Fruit fly (Drosophila melanogaster): Measurements from ENCODE around the gene CG8607.

The CG8607 gene

DNA sequence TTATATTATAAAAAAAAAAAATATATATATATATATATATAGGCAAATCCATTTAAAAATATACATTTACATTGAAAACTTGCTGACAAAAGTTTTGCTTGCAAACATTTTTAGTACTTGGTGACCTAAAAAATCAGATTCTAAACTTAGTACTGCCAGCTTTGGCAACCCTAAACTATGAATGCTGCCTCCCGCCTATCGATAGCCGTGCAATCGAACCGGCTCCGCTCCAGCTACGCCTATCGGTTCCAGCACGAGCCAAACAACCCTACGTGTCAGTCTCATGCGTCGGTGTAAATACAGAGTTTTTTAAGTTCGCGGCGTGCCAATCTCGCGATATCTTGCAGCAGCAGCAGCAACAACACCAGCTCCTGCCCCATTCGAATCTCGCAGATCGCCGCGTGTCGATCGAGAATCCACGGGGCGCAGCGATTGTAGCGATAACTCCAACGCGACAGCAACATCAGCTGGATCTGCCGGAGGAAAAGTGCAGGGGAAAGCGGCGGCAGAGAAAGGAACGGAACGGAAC lies 40.5 kb downstream of the CG8607 start, which contains the start of gene Sec63 (continued):
- TF ChIP-seq CG18011 (GFP tag; optimal IDR thresholded peaks at IDR 0.05) = no peak
- no peak for TF ChIP-seq slp2 (GFP tag; optimal IDR thresholded peaks at IDR 0.05)
- peak; percentile 74 for TF ChIP-seq CG3847 (GFP tag; IDR thresholded peaks at IDR 0.05)
- no peak for TF ChIP-seq sim (GFP tag; IDR thresholded peaks at IDR 0.05)
- TF ChIP-seq zen (tag; optimal IDR thresholded peaks at IDR 0.05) = no peak
- no peak for TF ChIP-seq CG1602 (GFP tag; optimal IDR thresholded peaks at IDR 0.05)
- peak; percentile 53 for TF ChIP-seq HmgD (GFP tag; optimal IDR thresholded peaks at IDR 0.05)
- peak; percentile 54 for TF ChIP-seq CG5245 (GFP tag; optimal IDR thresholded peaks at IDR 0.05)
- TF ChIP-seq Xrp1 (GFP tag; IDR thresholded peaks at IDR 0.05) = peak; percentile 71
- TF ChIP-seq BtbVII (GFP tag; optimal IDR thresholded peaks at IDR 0.05) = peak; percentile 21
- TF ChIP-seq HHEX (GFP tag; optimal IDR thresholded peaks at IDR 0.05) = peak; percentile 34
- TF ChIP-seq amos (GFP tag; IDR thresholded peaks at IDR 0.05; ENCODE audit: partially characterized antibody) = peak; percentile 92
- TF ChIP-seq Opbp (GFP tag; IDR thresholded peaks at IDR 0.05; ENCODE audit: partially characterized antibody) = peak; percentile 88
- TF ChIP-seq pfk (GFP tag; optimal IDR thresholded peaks at IDR 0.05) = peak; percentile 93

DNA sequence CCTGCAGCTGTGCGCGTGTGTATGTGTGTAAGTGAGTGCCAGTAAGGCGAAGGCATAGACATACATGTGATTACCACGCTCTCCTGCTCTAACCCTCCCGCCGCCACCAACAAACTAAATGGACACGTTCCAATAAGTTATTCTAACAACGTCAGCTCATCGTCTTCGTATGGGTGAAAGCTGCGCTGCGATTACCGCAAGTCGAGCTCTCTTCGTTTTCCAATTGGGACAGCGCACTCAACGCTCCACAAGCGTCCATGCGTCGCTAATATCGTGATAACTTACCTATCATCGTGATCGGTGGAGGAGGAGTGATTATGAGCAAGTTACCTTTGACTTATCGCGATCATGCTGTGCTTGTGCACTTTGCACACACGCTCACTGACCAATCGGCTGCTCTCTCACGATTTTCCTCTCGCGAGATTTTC lies 41.2 kb downstream of the CG8607 start:
- TF ChIP-seq CG5245 (GFP tag; optimal IDR thresholded peaks at IDR 0.05) (peak; percentile 2), fd96Cb (tag; optimal IDR thresholded peaks at IDR 0.05) (no peak), mirr (GFP tag; optimal IDR thresholded peaks at IDR 0.05) (peak; percentile 23), CG7963 (GFP tag; IDR thresholded peaks at IDR 0.05; ENCODE audit: partially characterized antibody) (no peak), Atf3 (GFP tag; optimal IDR thresholded peaks at IDR 0.05) (no peak), CG9817 (tag; optimal IDR thresholded peaks at IDR 0.05) (no peak), insv (GFP tag; optimal IDR thresholded peaks at IDR 0.05) (peak in 1 of 2 experiments; percentile 75), CG9609 (GFP tag; optimal IDR thresholded peaks at IDR 0.05) (no peak), CG17829 (tag; optimal IDR thresholded peaks at IDR 0.05) (peak; percentile 9), Meics (GFP tag; optimal IDR thresholded peaks at IDR 0.05) (peak; percentile 56), CrebB (tag; optimal IDR thresholded peaks at IDR 0.05) (no peak), nerfin-1 (tag; optimal IDR thresholded peaks at IDR 0.05) (peak; percentile 53), seq (GFP tag; IDR thresholded peaks at IDR 0.05) (no peak), nom (GFP tag; optimal IDR thresholded peaks at IDR 0.05) (peak; percentile 57), ac (GFP tag; optimal IDR thresholded peaks at IDR 0.05) (peak; percentile 56), prd (optimal IDR thresholded peaks at IDR 0.05) (no peak), prd (GFP tag; IDR thresholded peaks at IDR 0.05) (peak; percentile 32; the same call in 1 of the 3 replicates), lov (optimal IDR thresholded peaks at IDR 0.05) (no peak), lov (GFP tag; IDR thresholded peaks at IDR 0.05) (0 out of 3 replicates have a peak, but pooled peaks have one; percentile 42), sens-2 (GFP tag; IDR thresholded peaks at IDR 0.05) (no peak), Med (GFP tag) (peak; percentile 75), ERR (GFP tag; optimal IDR thresholded peaks at IDR 0.05) (no peak), Side (GFP tag; optimal IDR thresholded peaks at IDR 0.05) (no peak), CG9932 (GFP tag; IDR thresholded peaks at IDR 0.05) (no peak), CG10209 (GFP tag; optimal IDR thresholded peaks at IDR 0.05) (no peak), CG1792 (GFP tag; optimal IDR thresholded peaks at IDR 0.05) (no peak), exex (tag; optimal IDR thresholded peaks at IDR 0.05) (peak; percentile 71), Trl (optimal IDR thresholded peaks at IDR 0.05) (peak; percentile 45 to 57), Trl (GFP tag; optimal IDR thresholded peaks at IDR 0.05) (no peak), CG1024 (GFP tag; IDR thresholded peaks at IDR 0.05) (peak; percentile 46; the same call in 1 of the 2 replicates), stc (GFP tag; IDR thresholded peaks at IDR 0.05) (peak; percentile 38; the same call in 1 of the 2 replicates), D (optimal IDR thresholded peaks at IDR 0.05) (no peak), D (GFP tag; optimal IDR thresholded peaks at IDR 0.05) (no peak), CG16813 (GFP tag; IDR thresholded peaks at IDR 0.05; ENCODE audit: partially characterized antibody) (no peak), Asciz (GFP tag; optimal IDR thresholded peaks at IDR 0.05) (peak; percentile 59), rib (GFP tag; IDR thresholded peaks at IDR 0.05) (0 out of 2 replicates have a peak, but pooled peaks have one; percentile 16), HLHmδ (GFP tag; optimal IDR thresholded peaks at IDR 0.05) (peak; percentile 42)
